Fruit fly (Drosophila melanogaster) whole organism, prepupa: ENCODE data around the gene Mo25.
A peak's percentile ranks its signal among the peaks of the same experiment; 100 is the strongest.

Experiments used
- Blimp-1 ChIP-seq: fragments of 200-800 bp; sonication (Bioruptor generic); optimal IDR thresholded peaks from 3 replicates; lab custom pipeline; 2017; ENCODE audit warnings: missing biosample characterization, missing genetic modification characterization, mild to moderate bottlenecking, moderate library complexity, missing genetic modification reagents
- CG11294 ChIP-seq: fragments of 200-800 bp; sonication (Bioruptor generic); IDR thresholded peaks from 2 replicates; pipeline ENCODE4 v1.3.6; 2022; ENCODE audit warnings: missing biosample characterization, missing genetic modification characterization
- CG11762 ChIP-seq: fragments of 200-800 bp; sonication (Bioruptor generic); optimal IDR thresholded peaks from 3 replicates; lab custom pipeline; 2016; ENCODE audit warnings: missing biosample characterization, missing genetic modification characterization; ENCODE audit not compliant: insufficient read depth
- CG11902 ChIP-seq: fragments of 200-800 bp; sonication (Bioruptor generic); optimal IDR thresholded peaks from 3 replicates; lab custom pipeline; 2016; ENCODE audit warnings: missing biosample characterization, missing genetic modification characterization
- CG15336 ChIP-seq: fragments of 200-800 bp; sonication (Bioruptor generic); IDR thresholded peaks from 2 replicates; pipeline ENCODE4 v1.3.6; 2022; ENCODE audit warnings: missing biosample characterization, missing genetic modification characterization
- CG16779 ChIP-seq: fragments of 200-800 bp; sonication (Bioruptor generic); optimal IDR thresholded peaks from 3 replicates; lab custom pipeline; 2017; ENCODE audit warnings: missing biosample characterization, mild to moderate bottlenecking, missing genetic modification characterization
- CG3032 ChIP-seq: fragments of 200-800 bp; optimal IDR thresholded peaks from 2 replicates; lab custom pipeline; 2019; ENCODE audit warnings: missing biosample characterization, mild to moderate bottlenecking, missing genetic modification characterization, moderate library complexity
- CG31627 ChIP-seq: fragments of 200-800 bp; sonication (Bioruptor generic); optimal IDR thresholded peaks from 3 replicates; lab custom pipeline; 2016; ENCODE audit warnings: missing biosample characterization, missing genetic modification characterization
- CG32006 ChIP-seq: fragments of 200-800 bp; sonication (Bioruptor generic); optimal IDR thresholded peaks from 3 replicates; lab custom pipeline; 2017; ENCODE audit warnings: missing biosample characterization, mild to moderate bottlenecking, missing genetic modification characterization
- CG34406 ChIP-seq: fragments of 200-800 bp; sonication (Bioruptor generic); optimal IDR thresholded peaks from 3 replicates; lab custom pipeline; 2016; ENCODE audit warnings: missing biosample characterization, missing genetic modification characterization
- CG3919 ChIP-seq: fragments of 200-800 bp; sonication (Bioruptor generic); optimal IDR thresholded peaks from 3 replicates; lab custom pipeline; 2016; ENCODE audit warnings: missing biosample characterization, missing genetic modification characterization
- CG6792 ChIP-seq: fragments of 200-800 bp; sonication (Bioruptor generic); optimal IDR thresholded peaks from 3 replicates; lab custom pipeline; 2016; ENCODE audit warnings: missing biosample characterization, missing genetic modification characterization
- CG6854 ChIP-seq: fragments of 200-800 bp; sonication (Bioruptor generic); optimal IDR thresholded peaks from 2 replicates; lab custom pipeline; 2017; ENCODE audit warnings: missing biosample characterization, mild to moderate bottlenecking, missing genetic modification characterization
- CG7368 ChIP-seq: fragments of 200-800 bp; sonication (Bioruptor generic); optimal IDR thresholded peaks from 3 replicates; lab custom pipeline; 2016; ENCODE audit warnings: missing biosample characterization, missing genetic modification characterization
- CG8119 ChIP-seq: fragments of 200-800 bp; sonication (Bioruptor generic); IDR thresholded peaks from 3 replicates; pipeline ENCODE4 v1.3.6; 2022; ENCODE audit warnings: missing biosample characterization, missing genetic modification characterization
- CG8319 ChIP-seq: fragments of 200-800 bp; sonication (Bioruptor generic); optimal IDR thresholded peaks from 3 replicates; lab custom pipeline; 2016; ENCODE audit warnings: missing biosample characterization, missing genetic modification characterization
- CG8632 ChIP-seq: fragments of 200-800 bp; sonication (Bioruptor generic); optimal IDR thresholded peaks from 3 replicates; lab custom pipeline; 2016; ENCODE audit warnings: missing biosample characterization, missing genetic modification characterization
- CG9139 ChIP-seq: fragments of 200-800 bp; sonication (Bioruptor generic); optimal IDR thresholded peaks from 3 replicates; lab custom pipeline; 2017; ENCODE audit warnings: missing biosample characterization, mild to moderate bottlenecking, missing genetic modification characterization
- Eip75B ChIP-seq: fragments of 200-800 bp; sonication (Bioruptor generic); optimal IDR thresholded peaks from 3 replicates; lab custom pipeline; 2016; ENCODE audit warnings: missing biosample characterization, missing genetic modification characterization
- Eip78C ChIP-seq: fragments of 200-800 bp; sonication (Bioruptor generic); peaks from one replicate; lab custom pipeline; 2016; ENCODE audit warnings: missing biosample characterization, missing genetic modification characterization
- Eip93F ChIP-seq: fragments of 200-800 bp; sonication (Bioruptor generic); optimal IDR thresholded peaks from 2 replicates; lab custom pipeline; 2016; ENCODE audit warnings: missing biosample characterization, mild to moderate bottlenecking, missing genetic modification characterization
- Ets21C ChIP-seq: fragments of 200-800 bp; sonication (Bioruptor generic); optimal IDR thresholded peaks from 3 replicates; lab custom pipeline; 2016; ENCODE audit warnings: missing biosample characterization, missing genetic modification characterization
- Ets96B ChIP-seq: fragments of 200-800 bp; optimal IDR thresholded peaks from 2 replicates; lab custom pipeline; 2019; ENCODE audit warnings: missing biosample characterization, mild to moderate bottlenecking, missing genetic modification characterization, moderate library complexity
- Gug ChIP-seq: fragments of 200-800 bp; sonication (Bioruptor generic); IDR thresholded peaks from 2 replicates; pipeline ENCODE4 v1.3.6; 2022; ENCODE audit warnings: missing biosample characterization, missing genetic modification characterization
- Hr38 ChIP-seq: sonication (Bioruptor generic); optimal IDR thresholded peaks from 2 replicates; lab custom pipeline; 2016; ENCODE audit warnings: missing biosample characterization, missing genetic modification characterization
- Hr39 ChIP-seq: fragments of 200-800 bp; sonication (Bioruptor generic); optimal IDR thresholded peaks from 2 replicates; lab custom pipeline; 2016; ENCODE audit warnings: missing biosample characterization, missing genetic modification characterization
- Hr4 ChIP-seq: fragments of 200-800 bp; sonication (Bioruptor generic); optimal IDR thresholded peaks from 3 replicates; lab custom pipeline; 2016; ENCODE audit warnings: missing biosample characterization, missing genetic modification characterization
- Lpt ChIP-seq: fragments of 200-800 bp; sonication (Bioruptor generic); optimal IDR thresholded peaks from 3 replicates; lab custom pipeline; 2016; ENCODE audit warnings: missing biosample characterization, missing genetic modification characterization
- Met ChIP-seq: fragments of 200-800 bp; sonication (Bioruptor generic); optimal IDR thresholded peaks from 3 replicates; lab custom pipeline; 2016; ENCODE audit warnings: missing biosample characterization, missing genetic modification characterization
- OdsH ChIP-seq: fragments of 200-800 bp; sonication (Bioruptor generic); optimal IDR thresholded peaks from 3 replicates; lab custom pipeline; 2016; ENCODE audit warnings: missing biosample characterization, missing genetic modification characterization
- Smox ChIP-seq: fragments of 200-800 bp; sonication (Bioruptor generic); optimal IDR thresholded peaks from 3 replicates; lab custom pipeline; 2016; ENCODE audit warnings: missing biosample characterization, missing genetic modification characterization
- Sox15 ChIP-seq: fragments of 200-800 bp; sonication (Bioruptor generic); optimal IDR thresholded peaks from 3 replicates; lab custom pipeline; 2016; ENCODE audit warnings: missing biosample characterization, missing genetic modification characterization
- achi ChIP-seq: fragments of 200-800 bp; sonication (Bioruptor generic); optimal IDR thresholded peaks from 3 replicates; lab custom pipeline; 2016; ENCODE audit warnings: missing biosample characterization, missing genetic modification characterization
- acj6 ChIP-seq: fragments of 200-800 bp; sonication (Bioruptor generic); optimal IDR thresholded peaks from 3 replicates; lab custom pipeline; 2016; ENCODE audit warnings: missing biosample characterization, missing genetic modification characterization
- cyc ChIP-seq: fragments of 200-800 bp; sonication (Bioruptor generic); optimal IDR thresholded peaks from 3 replicates; lab custom pipeline; 2016; ENCODE audit warnings: missing biosample characterization, missing genetic modification characterization
- dac ChIP-seq: fragments of 200-800 bp; sonication (Bioruptor generic); optimal IDR thresholded peaks from 2 replicates; lab custom pipeline; 2017; ENCODE audit warnings: missing biosample characterization, mild to moderate bottlenecking, missing genetic modification characterization
- dsx ChIP-seq: fragments of 200-800 bp; optimal IDR thresholded peaks from 3 replicates; lab custom pipeline; 2019; ENCODE audit warnings: missing biosample characterization, mild to moderate bottlenecking, missing genetic modification characterization, moderate library complexity; ENCODE audit not compliant: poor library complexity, severe bottlenecking
- eg ChIP-seq: fragments of 200-800 bp; sonication (Bioruptor generic); IDR thresholded peaks from 3 replicates; pipeline ENCODE4 v1.3.6; 2022; ENCODE audit warnings: missing biosample characterization, missing genetic modification characterization
- esn ChIP-seq: fragments of 200-800 bp; sonication (Bioruptor generic); optimal IDR thresholded peaks from 2 replicates; lab custom pipeline; 2016; ENCODE audit warnings: missing biosample characterization, mild to moderate bottlenecking, missing genetic modification characterization, moderate library complexity
- fd59A ChIP-seq: fragments of 200-800 bp; sonication (Bioruptor generic); optimal IDR thresholded peaks from 2 replicates; lab custom pipeline; 2017; ENCODE audit warnings: missing biosample characterization, mild to moderate bottlenecking, missing genetic modification characterization, missing genetic modification reagents
- fd85E ChIP-seq: fragments of 200-800 bp; sonication (Bioruptor generic); optimal IDR thresholded peaks from 3 replicates; lab custom pipeline; 2016; ENCODE audit warnings: missing biosample characterization, missing genetic modification characterization
- fkh ChIP-seq: fragments of 200-800 bp; sonication (Bioruptor generic); optimal IDR thresholded peaks from 3 replicates; lab custom pipeline; 2017; ENCODE audit warnings: missing biosample characterization, mild to moderate bottlenecking, missing genetic modification characterization, moderate library complexity
- lz ChIP-seq: fragments of 200-800 bp; sonication (Bioruptor generic); optimal IDR thresholded peaks from 3 replicates; lab custom pipeline; 2016; ENCODE audit warnings: missing biosample characterization, missing genetic modification characterization
- pdm3 ChIP-seq: fragments of 200-800 bp; sonication (Bioruptor generic); optimal IDR thresholded peaks from 3 replicates; lab custom pipeline; 2016; ENCODE audit warnings: missing biosample characterization, missing genetic modification characterization
- salr ChIP-seq, 2 experiments: fragments of 200-800 bp; sonication (Bioruptor generic); optimal IDR thresholded peaks; 3 replicates each; lab custom pipeline; 2016 to 2018; ENCODE audit warnings: missing biosample characterization in 2 of 2, missing genetic modification characterization in 2 of 2, mild to moderate bottlenecking in 1 of 2
- ss ChIP-seq, 2 experiments: fragments of 200-800 bp; sonication (Bioruptor generic); optimal IDR thresholded peaks; 2 replicates in 1 of 2; 3 replicates in 1 of 2; lab custom pipeline; 2017 to 2018; ENCODE audit warnings: mild to moderate bottlenecking in 2 of 2, missing biosample characterization in 2 of 2, missing genetic modification characterization in 2 of 2, moderate library complexity in 1 of 2
- svp ChIP-seq: fragments of 200-800 bp; sonication (Bioruptor generic); peaks from one replicate; lab custom pipeline; 2016; ENCODE audit warnings: missing biosample characterization, missing genetic modification characterization

Gene Mo25

dm6 chr3L:16645323-16645982 lies 30.2 kb upstream of the Mo25 start:
- no peak for TF ChIP-seq achi (GFP tag; lab: Kevin White, UChicago)
- no peak for TF ChIP-seq Met
- TF ChIP-seq CG9139: no peak
- no peak for TF ChIP-seq CG16779 (tag; lab: Kevin White, UChicago)
- TF ChIP-seq CG8319 (GFP tag; lab: Kevin White, UChicago): no peak
- TF ChIP-seq CG11762: no peak
- no peak for TF ChIP-seq CG8119 (GFP tag; lab: Robert Waterston, UW)
- no peak for TF ChIP-seq Sox15
- TF ChIP-seq CG6854 (GFP tag; lab: Kevin White, UChicago): no peak
- no peak for TF ChIP-seq eg (GFP tag; lab: Robert Waterston, UW)
- TF ChIP-seq CG3032: no peak
- no peak for TF ChIP-seq fkh (GFP tag; lab: Kevin White, UChicago)

- no peak for TF ChIP-seq esn (GFP tag; lab: Kevin White, UChicago)
- peak; percentile 67 for TF ChIP-seq svp (GFP tag; lab: Kevin White, UChicago)
- peak; percentile 4 for TF ChIP-seq fkh (GFP tag; lab: Kevin White, UChicago)
- TF ChIP-seq, all 60 proteins: peak for 2
Measured at dm6 chr3L:16644505-16644904, 29.2 kb upstream of the Mo25 start.

- peak; percentile 78 for TF ChIP-seq CG8119 (GFP tag; lab: Robert Waterston, UW)
- peak; percentile 19 for TF ChIP-seq CG3032
- peak; percentile 39 for TF ChIP-seq Ets96B (tag; lab: Kevin White, UChicago)
- TF ChIP-seq esn (GFP tag; lab: Kevin White, UChicago): peak; percentile 24
- no peak for TF ChIP-seq Ets21C
- peak; percentile 41 for TF ChIP-seq pdm3 (GFP tag; lab: Kevin White, UChicago)
- TF ChIP-seq ss (GFP tag; optimal IDR thresholded peaks at IDR 0.05; lab: Kevin White, UChicago): no peak
- TF ChIP-seq dac (GFP tag; lab: Kevin White, UChicago): peak; percentile 39
- peak; percentile 47 for TF ChIP-seq Lpt
- no peak for TF ChIP-seq Blimp-1
- TF ChIP-seq CG16779 (tag; lab: Kevin White, UChicago): no peak
- TF ChIP-seq CG15336 (GFP tag; lab: Robert Waterston, UW): peak; percentile 78
- TF ChIP-seq CG8632: no peak
- TF ChIP-seq CG11902: no peak
- no peak for TF ChIP-seq Hr39 (GFP tag; lab: Kevin White, UChicago)
- no peak for TF ChIP-seq dsx
- TF ChIP-seq Sox15: no peak
- TF ChIP-seq Hr38 (GFP tag; lab: Kevin White, UChicago): no peak
- peak; percentile 86 for TF ChIP-seq CG32006 (GFP tag; lab: Kevin White, UChicago)
- no peak for TF ChIP-seq cyc
- TF ChIP-seq CG3919 (GFP tag; lab: Kevin White, UChicago): peak; percentile 71
- TF ChIP-seq Eip75B (GFP tag; lab: Kevin White, UChicago): peak; percentile 33
- no peak for TF ChIP-seq Smox (GFP tag; lab: Kevin White, UChicago)
- TF ChIP-seq fd59A: peak; percentile 23
- no peak for TF ChIP-seq Eip93F (GFP tag; lab: Kevin White, UChicago)
- TF ChIP-seq lz (GFP tag; lab: Kevin White, UChicago): no peak
- TF ChIP-seq CG31627 (GFP tag; lab: Kevin White, UChicago): no peak
- peak; percentile 9 for TF ChIP-seq acj6 (GFP tag; lab: Kevin White, UChicago)
- TF ChIP-seq CG34406 (GFP tag; lab: Kevin White, UChicago): no peak
- peak; percentile 72 for TF ChIP-seq eg (GFP tag; lab: Robert Waterston, UW)
- peak in 1 of 2 experiments; percentile 34 for TF ChIP-seq salr (GFP tag; optimal IDR thresholded peaks at IDR 0.05; lab: Kevin White, UChicago)
- no peak for TF ChIP-seq CG7368 (GFP tag; lab: Kevin White, UChicago)
- no peak for TF ChIP-seq CG9139
- no peak for TF ChIP-seq CG6792
- TF ChIP-seq achi (GFP tag; lab: Kevin White, UChicago): peak; percentile 50
- TF ChIP-seq Gug (GFP tag; lab: Robert Waterston, UW): peak; percentile 48
- TF ChIP-seq fd85E (GFP tag; lab: Kevin White, UChicago): no peak
- TF ChIP-seq Eip78C (GFP tag; lab: Kevin White, UChicago): peak; percentile 87
- TF ChIP-seq Hr4 (GFP tag; lab: Kevin White, UChicago): peak; percentile 85
- peak; percentile 26 for TF ChIP-seq OdsH
- peak; percentile 46; the same call in 1 of the 2 replicates for TF ChIP-seq CG11294 (GFP tag; lab: Robert Waterston, UW)
- TF ChIP-seq svp (GFP tag; lab: Kevin White, UChicago): peak; percentile 2
Measured at dm6 chr3L:16642954-16643353, 27.7 kb upstream of the Mo25 start.
